Fruit fly (Drosophila melanogaster) whole organism, embryonic: Measurements from ENCODE around the gene CG13924.

Source experiments
- ATbp ChIP-seq: fragments of 200-800 bp; sonication (Bioruptor generic); optimal IDR thresholded peaks from 2 replicates; lab custom pipeline; 2017; ENCODE audit warnings: missing biosample characterization, mild to moderate bottlenecking, missing genetic modification characterization, missing genetic modification reagents
- Aef1 ChIP-seq: fragments of 200-800 bp; sonication (Bioruptor generic); IDR thresholded peaks from 3 replicates; pipeline ENCODE4 v1.3.6; 2022; ENCODE audit warnings: missing biosample characterization, missing genetic modification characterization
- Atf-2 ChIP-seq: fragments of 200-800 bp; sonication (Bioruptor generic); optimal IDR thresholded peaks from 2 replicates; lab custom pipeline; 2016; ENCODE audit warnings: missing biosample characterization, missing genetic modification characterization
- CG11504 ChIP-seq: fragments of 200-800 bp; sonication (Bioruptor generic); optimal IDR thresholded peaks from 3 replicates; lab custom pipeline; 2019; ENCODE audit warnings: missing biosample characterization, mild to moderate bottlenecking, missing genetic modification characterization, moderate library complexity
- CG12155 ChIP-seq: fragments of 200-800 bp; sonication (Bioruptor generic); optimal IDR thresholded peaks from 3 replicates; lab custom pipeline; 2016; ENCODE audit warnings: missing biosample characterization, missing genetic modification characterization
- CG14014 ChIP-seq: fragments of 200-800 bp; sonication (Bioruptor generic); IDR thresholded peaks from 2 replicates; pipeline ENCODE4 v1.3.6; 2022; ENCODE audit warnings: missing biosample characterization, missing genetic modification characterization
- CG14441 ChIP-seq: fragments of 200-800 bp; sonication (Bioruptor generic); IDR thresholded peaks from 2 replicates; pipeline ENCODE4 v1.3.6; 2022; ENCODE audit warnings: missing biosample characterization, missing genetic modification characterization
- CG18476 ChIP-seq: fragments of 200-800 bp; sonication (Bioruptor generic); optimal IDR thresholded peaks from 2 replicates; lab custom pipeline; 2016; ENCODE audit warnings: missing biosample characterization, mild to moderate bottlenecking, missing genetic modification characterization
- CG2678 ChIP-seq: fragments of 200-800 bp; sonication (Bioruptor generic); optimal IDR thresholded peaks from 3 replicates; lab custom pipeline; 2019; ENCODE audit warnings: missing biosample characterization, mild to moderate bottlenecking, missing genetic modification characterization, moderate library complexity
- CG3407 ChIP-seq: fragments of 200-800 bp; sonication (Bioruptor generic); optimal IDR thresholded peaks from 2 replicates; lab custom pipeline; 2018; ENCODE audit warnings: missing biosample characterization, mild to moderate bottlenecking, missing genetic modification characterization
- CG3726 ChIP-seq: fragments of 200-800 bp; sonication (Bioruptor generic); IDR thresholded peaks from 3 replicates; pipeline ENCODE4, ENCODE4 v1.3.6; 2022; ENCODE audit warnings: missing biosample characterization, missing genetic modification characterization
- CG5953 ChIP-seq: fragments of 200-800 bp; sonication (Bioruptor generic); IDR thresholded peaks from 2 replicates; pipeline ENCODE4 v1.3.6; 2022; ENCODE audit warnings: missing biosample characterization, missing genetic modification characterization
- CG7963 ChIP-seq: fragments of 200-800 bp; sonication (Bioruptor generic); IDR thresholded peaks from 3 replicates; pipeline ENCODE4 v1.3.6; 2022; ENCODE audit warnings: missing biosample characterization, missing genetic modification characterization; ENCODE audit not compliant: partially characterized antibody
- CG8359 ChIP-seq: fragments of 200-800 bp; sonication (Bioruptor generic); optimal IDR thresholded peaks from 2 replicates; lab custom pipeline; 2017; ENCODE audit warnings: missing biosample characterization, mild to moderate bottlenecking, missing genetic modification characterization, borderline replicate concordance
- CG9797 ChIP-seq: fragments of 200-800 bp; sonication (Bioruptor generic); optimal IDR thresholded peaks from 3 replicates; lab custom pipeline; 2018; ENCODE audit warnings: missing biosample characterization, mild to moderate bottlenecking, missing genetic modification characterization
- Chrac-16 ChIP-seq: fragments of 200-800 bp; sonication (Bioruptor generic); optimal IDR thresholded peaks from 3 replicates; lab custom pipeline; 2016; ENCODE audit warnings: missing biosample characterization, missing genetic modification characterization
- CrebB ChIP-seq: fragments of 200-800 bp; sonication (Bioruptor generic); optimal IDR thresholded peaks from 3 replicates; lab custom pipeline; 2018; ENCODE audit warnings: missing biosample characterization, mild to moderate bottlenecking, missing genetic modification characterization
- Dfd ChIP-seq, 2 experiments: fragments of >200 bp; optimal IDR thresholded peaks; 2 replicates each; lab custom pipeline; 2017; ENCODE audit warnings: missing biosample characterization in 2 of 2, missing genetic modification characterization in 2 of 2
- Gsc ChIP-seq: fragments of 200-800 bp; sonication (Bioruptor generic); IDR thresholded peaks from 2 replicates; pipeline ENCODE4 v1.3.6; 2022; ENCODE audit warnings: missing biosample characterization, missing genetic modification characterization
- H2.0 ChIP-seq: fragments of 200-800 bp; sonication (Bioruptor generic); IDR thresholded peaks from 2 replicates; pipeline ENCODE4 v1.3.6; 2022; ENCODE audit warnings: missing biosample characterization, missing genetic modification characterization
- HLH3B ChIP-seq: fragments of 200-800 bp; sonication (Bioruptor generic); IDR thresholded peaks from 2 replicates; pipeline ENCODE4 v1.3.6; 2022; ENCODE audit warnings: missing biosample characterization, missing genetic modification characterization
- Hr78 ChIP-seq, 2 experiments: fragments of 200-800 bp in 1 of 2; fragments of >200 bp in 1 of 2; sonication (Bioruptor generic) in 1 of 2; optimal IDR thresholded peaks; 2 replicates each; lab custom pipeline; 2017 to 2019; ENCODE audit warnings: missing biosample characterization in 2 of 2, missing genetic modification characterization in 2 of 2, mild to moderate bottlenecking in 1 of 2, moderate library complexity in 1 of 2
- Hsf ChIP-seq: fragments of 200-800 bp; sonication (Bioruptor generic); optimal IDR thresholded peaks from 3 replicates; lab custom pipeline; 2016; ENCODE audit warnings: missing biosample characterization, missing genetic modification characterization
- Lim3 ChIP-seq: fragments of 200-800 bp; sonication (Bioruptor generic); IDR thresholded peaks from 2 replicates; pipeline ENCODE4 v1.3.6; 2022; ENCODE audit warnings: missing biosample characterization, missing genetic modification characterization
- Med ChIP-seq: fragments of 200-800 bp; sonication (Bioruptor generic); peaks from one replicate; lab custom pipeline; 2016; ENCODE audit warnings: missing biosample characterization, missing genetic modification characterization, mild to moderate bottlenecking, inconsistent platforms, moderate library complexity
- NC2α ChIP-seq: fragments of 200-800 bp; sonication (Bioruptor generic); optimal IDR thresholded peaks from 2 replicates; lab custom pipeline; 2016; ENCODE audit warnings: missing biosample characterization, missing genetic modification characterization
- Nf-YA ChIP-seq: fragments of 200-800 bp; sonication (Bioruptor generic); IDR thresholded peaks from 2 replicates; pipeline ENCODE4 v1.3.6; 2022; ENCODE audit warnings: missing biosample characterization, missing genetic modification characterization
- Optix ChIP-seq: fragments of 200-800 bp; sonication (Bioruptor generic); IDR thresholded peaks from 3 replicates; pipeline ENCODE4 v1.3.6; 2022; ENCODE audit warnings: missing biosample characterization, missing genetic modification characterization
- Sry-δ ChIP-seq: fragments of 200-800 bp; sonication (Bioruptor generic); optimal IDR thresholded peaks from 2 replicates; lab custom pipeline; 2016; ENCODE audit warnings: missing biosample characterization, missing genetic modification characterization
- Xrp1 ChIP-seq: fragments of 200-800 bp; sonication (Bioruptor generic); IDR thresholded peaks from 2 replicates; pipeline ENCODE4 v1.3.6; 2022; ENCODE audit warnings: missing biosample characterization, missing genetic modification characterization
- ci ChIP-seq: fragments of 200-800 bp; sonication (Bioruptor generic); IDR thresholded peaks from 3 replicates; pipeline ENCODE4 v1.3.6; 2022; ENCODE audit warnings: missing biosample characterization, missing genetic modification characterization
- dpn ChIP-seq, 2 experiments: fragments of 200-800 bp; sonication (Bioruptor generic); optimal IDR thresholded peaks; 3 replicates each; lab custom pipeline; 2016; ENCODE audit warnings: missing biosample characterization in 2 of 2, missing genetic modification characterization in 2 of 2
- dysf ChIP-seq: fragments of 200-800 bp; sonication (Bioruptor generic); IDR thresholded peaks from 3 replicates; pipeline ENCODE4 v1.3.6; 2022; ENCODE audit warnings: missing biosample characterization, missing genetic modification characterization
- eve ChIP-seq, 2 experiments: fragments of >200 bp; optimal IDR thresholded peaks; 2 replicates each; lab custom pipeline; 2017; ENCODE audit warnings: missing biosample characterization in 2 of 2, missing genetic modification characterization in 2 of 2
- exex ChIP-seq: fragments of 200-800 bp; sonication (Bioruptor generic); optimal IDR thresholded peaks from 4 replicates; lab custom pipeline; 2018; ENCODE audit warnings: missing biosample characterization, mild to moderate bottlenecking, missing genetic modification characterization, moderate library complexity
- fd96Cb ChIP-seq: fragments of 200-800 bp; sonication (Bioruptor generic); optimal IDR thresholded peaks from 2 replicates; lab custom pipeline; 2018; ENCODE audit warnings: missing biosample characterization, mild to moderate bottlenecking, missing genetic modification characterization, moderate library complexity
- hb ChIP-seq: fragments of 200-800 bp; sonication (Bioruptor generic); IDR thresholded peaks from 3 replicates; pipeline ENCODE4 v1.3.6; 2022; ENCODE audit warnings: missing biosample characterization, missing genetic modification characterization; ENCODE audit not compliant: partially characterized antibody
- hbn ChIP-seq: fragments of 200-800 bp; sonication (Bioruptor generic); IDR thresholded peaks from 2 replicates; pipeline ENCODE4 v1.3.6; 2022; ENCODE audit warnings: missing biosample characterization, missing genetic modification characterization; ENCODE audit not compliant: partially characterized antibody
- her ChIP-seq: fragments of 200-800 bp; sonication (Bioruptor generic); optimal IDR thresholded peaks from 2 replicates; lab custom pipeline; 2016; ENCODE audit warnings: missing biosample characterization, missing genetic modification characterization
- jigr1 ChIP-seq: fragments of 200-800 bp; sonication (Bioruptor generic); IDR thresholded peaks from 3 replicates; pipeline ENCODE4 v1.3.6; 2022; ENCODE audit warnings: missing biosample characterization, missing genetic modification characterization
- jumu ChIP-seq: fragments of 200-800 bp; sonication (Bioruptor generic); optimal IDR thresholded peaks from 3 replicates; lab custom pipeline; 2016; ENCODE audit warnings: missing biosample characterization, missing genetic modification characterization
- kay ChIP-seq: fragments of 200-800 bp; sonication (Bioruptor generic); optimal IDR thresholded peaks from 2 replicates; lab custom pipeline; 2016; ENCODE audit warnings: missing biosample characterization, missing genetic modification characterization
- kni ChIP-seq: fragments of 200-800 bp; sonication (Bioruptor generic); optimal IDR thresholded peaks from 3 replicates; lab custom pipeline; 2017; ENCODE audit warnings: mild to moderate bottlenecking, missing biosample characterization, missing genetic modification reagents, missing genetic modification characterization
- knrl ChIP-seq: fragments of 200-800 bp; sonication (Bioruptor generic); IDR thresholded peaks from 3 replicates; pipeline ENCODE4 v1.3.6; 2022; ENCODE audit warnings: missing biosample characterization, missing genetic modification characterization; ENCODE audit not compliant: partially characterized antibody
- pb ChIP-seq: fragments of 200-800 bp; sonication (Bioruptor generic); optimal IDR thresholded peaks from 3 replicates; lab custom pipeline; 2016; ENCODE audit warnings: missing biosample characterization, missing genetic modification characterization
- sens-2 ChIP-seq: fragments of 200-800 bp; sonication (Bioruptor generic); IDR thresholded peaks from 2 replicates; pipeline ENCODE4 v1.3.6; 2022; ENCODE audit warnings: missing biosample characterization, missing genetic modification characterization
- slbo ChIP-seq: fragments of 200-800 bp; sonication (Bioruptor generic); IDR thresholded peaks from 2 replicates; pipeline ENCODE4 v1.3.6; 2022; ENCODE audit warnings: missing biosample characterization, missing genetic modification characterization
- tin ChIP-seq: fragments of 200-800 bp; sonication (Bioruptor generic); optimal IDR thresholded peaks from 3 replicates; lab custom pipeline; 2016; ENCODE audit warnings: missing biosample characterization, missing genetic modification characterization
- tx ChIP-seq: fragments of 200-800 bp; sonication (Bioruptor generic); optimal IDR thresholded peaks from 2 replicates; lab custom pipeline; 2016; ENCODE audit warnings: missing biosample characterization, missing genetic modification characterization
- usp ChIP-seq: fragments of >200 bp; optimal IDR thresholded peaks from 2 replicates; lab custom pipeline; 2017; ENCODE audit warnings: missing biosample characterization, missing genetic modification characterization
- vfl ChIP-seq: fragments of 200-800 bp; sonication (Bioruptor generic); optimal IDR thresholded peaks from 2 replicates; lab custom pipeline; 2016; ENCODE audit warnings: missing biosample characterization, missing genetic modification characterization
- z ChIP-seq: fragments of 200-800 bp; sonication (Bioruptor generic); IDR thresholded peaks from 3 replicates; pipeline ENCODE4 v1.3.6; 2022; ENCODE audit warnings: missing biosample characterization, missing genetic modification characterization

The CG13924 gene

dm6 chr3L:1880692-1881091, 10.9 kb downstream of the CG13924 start (continued):
- TF ChIP-seq CG14014: peak; percentile 46; the same call in 1 of the 2 replicates
- TF ChIP-seq usp: no peak
- no peak for TF ChIP-seq CG3407 (GFP tag; lab: Kevin White, UChicago)
- no peak for TF ChIP-seq CG7963
- no peak for TF ChIP-seq hbn (GFP tag; lab: Robert Waterston, UW)
- no peak for TF ChIP-seq hb
- no peak for TF ChIP-seq sens-2 (GFP tag; lab: Robert Waterston, UW)
- no peak for TF ChIP-seq Gsc (GFP tag; lab: Robert Waterston, UW)
- TF ChIP-seq Nf-YA (GFP tag; lab: Robert Waterston, UW): peak; percentile 54
- TF ChIP-seq Lim3: no peak
- TF ChIP-seq dysf (GFP tag; lab: Robert Waterston, UW): peak; percentile 75
- no peak for TF ChIP-seq knrl (GFP tag; lab: Robert Waterston, UW)
- TF ChIP-seq Sry-δ: no peak
- TF ChIP-seq vfl (GFP tag; lab: Kevin White, UChicago): no peak
- no peak for TF ChIP-seq dpn (GFP tag; optimal IDR thresholded peaks at IDR 0.05; lab: Kevin White, UChicago)
- TF ChIP-seq Atf-2 (GFP tag; lab: Kevin White, UChicago): no peak
- TF ChIP-seq NC2α (GFP tag; lab: Kevin White, UChicago): no peak
- TF ChIP-seq CG14441: peak; percentile 73
- peak; percentile 62; the same call in 1 of the 2 replicates for TF ChIP-seq HLH3B (GFP tag; lab: Robert Waterston, UW)
- no peak for TF ChIP-seq ATbp (GFP tag; lab: Kevin White, UChicago)
- TF ChIP-seq CG18476: no peak
- TF ChIP-seq tin: peak; percentile 59
- 0 out of 2 replicates have a peak, but pooled peaks have one; percentile 3 for TF ChIP-seq H2.0
- TF ChIP-seq CG11504: peak; percentile 59
- TF ChIP-seq exex (tag; lab: Kevin White, UChicago): no peak
- no peak for TF ChIP-seq kay (GFP tag; lab: Kevin White, UChicago)
- no peak for TF ChIP-seq jigr1 (GFP tag; lab: Robert Waterston, UW)
- TF ChIP-seq CrebB (tag; lab: Kevin White, UChicago): no peak
- TF ChIP-seq CG9797: no peak
- TF ChIP-seq pb (GFP tag; lab: Kevin White, UChicago): no peak
- peak; percentile 62 for TF ChIP-seq ci (GFP tag; lab: Robert Waterston, UW)
- TF ChIP-seq Hr78 (GFP tag; optimal IDR thresholded peaks at IDR 0.05; lab: Kevin White, UChicago): no peak
- no peak for TF ChIP-seq jumu (GFP tag; lab: Kevin White, UChicago)
- no peak for TF ChIP-seq her (GFP tag; lab: Kevin White, UChicago)
- TF ChIP-seq slbo (GFP tag; lab: Robert Waterston, UW): peak; percentile 39; the same call in 1 of the 2 replicates
- no peak for TF ChIP-seq z (GFP tag; lab: Robert Waterston, UW)
- no peak for TF ChIP-seq CG8359 (GFP tag; lab: Kevin White, UChicago)
- TF ChIP-seq Xrp1 (GFP tag; lab: Robert Waterston, UW): peak; percentile 45; the same call in 1 of the 2 replicates
- TF ChIP-seq Optix: no peak
- no peak for TF ChIP-seq CG12155 (GFP tag; lab: Kevin White, UChicago)
- peak; percentile 33 for TF ChIP-seq fd96Cb (tag; lab: Kevin White, UChicago)
- TF ChIP-seq Dfd (GFP tag; optimal IDR thresholded peaks at IDR 0.05; lab: Kevin White, UChicago): no peak
- TF ChIP-seq Chrac-16 (GFP tag; lab: Kevin White, UChicago): no peak
- no peak for TF ChIP-seq kni (GFP tag; lab: Kevin White, UChicago)
- TF ChIP-seq Med: peak; percentile 90
- 0 out of 2 replicates have a peak, but pooled peaks have one; percentile 40 for TF ChIP-seq CG5953
- TF ChIP-seq CG3726: 0 out of 3 replicates have a peak, but pooled peaks have one; percentile 18
- no peak for TF ChIP-seq Hsf (GFP tag; lab: Kevin White, UChicago)
- TF ChIP-seq Aef1 (GFP tag; lab: Robert Waterston, UW): peak; percentile 66
- no peak for TF ChIP-seq tx
- peak; percentile 16 for TF ChIP-seq CG2678 (tag; lab: Kevin White, UChicago)
- no peak for TF ChIP-seq eve (GFP tag; optimal IDR thresholded peaks at IDR 0.05; lab: Kevin White, UChicago)
